Fruit fly (Drosophila melanogaster) whole organism, embryonic: ENCODE data around the gene Gr93d.

ENCODE experiments used
- CG12219 ChIP-seq: fragments of 200-800 bp; sonication (Bioruptor generic); optimal IDR thresholded peaks from 3 replicates; lab custom pipeline; 2018; ENCODE audit warnings: missing biosample characterization, mild to moderate bottlenecking, missing genetic modification characterization
- CG8478 ChIP-seq: fragments of >200 bp; optimal IDR thresholded peaks from 2 replicates; lab custom pipeline; 2018
- Hr3 ChIP-seq: fragments of 200-800 bp; sonication (Bioruptor generic); optimal IDR thresholded peaks from 3 replicates; lab custom pipeline; 2016; ENCODE audit warnings: missing biosample characterization, missing genetic modification characterization
- dati ChIP-seq: fragments of 200-800 bp; sonication (Bioruptor generic); IDR thresholded peaks from 2 replicates; pipeline ENCODE4 v1.3.6; 2022; ENCODE audit warnings: missing biosample characterization, missing genetic modification characterization
- h ChIP-seq: fragments of >200 bp; optimal IDR thresholded peaks from 2 replicates; lab custom pipeline; 2017
- sim ChIP-seq: fragments of 200-800 bp; sonication (Bioruptor generic); IDR thresholded peaks from 2 replicates; pipeline ENCODE4 v1.3.6; 2022; ENCODE audit warnings: missing biosample characterization, missing genetic modification characterization

DNA sequence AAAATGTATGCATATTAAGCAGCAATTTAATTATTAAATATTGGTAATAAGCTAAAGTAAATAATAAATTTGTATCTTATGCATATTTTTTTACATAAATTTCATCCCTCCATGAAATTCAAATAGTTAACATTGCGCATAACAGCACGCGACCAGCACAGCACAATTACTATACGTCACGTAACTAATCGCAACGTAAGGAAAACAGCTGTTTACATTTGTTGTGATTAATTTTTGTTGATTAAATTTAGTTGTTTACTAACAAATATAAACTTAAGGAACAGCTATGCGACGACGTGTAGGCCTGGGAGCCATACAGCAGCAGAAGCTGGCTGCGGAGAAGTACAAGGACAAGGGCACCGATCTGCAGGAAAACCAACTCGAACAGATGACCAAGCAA lies 18.5 kb upstream of the Gr93d start, which contains the start of gene lsn:
- TF ChIP-seq h (lab: Kevin White, UChicago) (no peak), CG8478 (lab: Kevin White, UChicago) (no peak), dati (no peak), CG12219 (GFP tag; lab: Kevin White, UChicago) (no peak), sim (GFP tag; lab: Robert Waterston, UW) (no peak), Hr3 (GFP tag; lab: Kevin White, UChicago) (no peak)
